Fruit fly (Drosophila melanogaster) whole organism, embryonic: ENCODE data around the gene spz3.

Experiments
- Adf1 ChIP-seq: fragments of 200-800 bp; sonication (Bioruptor generic); IDR thresholded peaks from 2 replicates; pipeline ENCODE4 v1.3.6; 2022; ENCODE audit warnings: missing biosample characterization, missing genetic modification characterization
- CG10209 ChIP-seq: fragments of 200-800 bp; sonication (Bioruptor generic); optimal IDR thresholded peaks from 3 replicates; lab custom pipeline; 2017; ENCODE audit warnings: missing biosample characterization, mild to moderate bottlenecking, missing genetic modification characterization, missing genetic modification reagents
- CG10321 ChIP-seq: fragments of 200-800 bp; sonication (Bioruptor generic); IDR thresholded peaks from 2 replicates; pipeline ENCODE4 v1.3.6; 2022; ENCODE audit warnings: missing biosample characterization, missing genetic modification characterization
- CG13296 ChIP-seq: fragments of 200-800 bp; sonication (Bioruptor generic); optimal IDR thresholded peaks from 3 replicates; lab custom pipeline; 2018; ENCODE audit warnings: missing biosample characterization, mild to moderate bottlenecking, missing genetic modification characterization
- CG15269 ChIP-seq: fragments of 200-800 bp; sonication (Bioruptor generic); optimal IDR thresholded peaks from 2 replicates; lab custom pipeline; 2018; ENCODE audit warnings: missing biosample characterization, mild to moderate bottlenecking, missing genetic modification characterization, moderate library complexity
- CG16779 ChIP-seq: fragments of 200-800 bp; sonication (Bioruptor generic); IDR thresholded peaks from 2 replicates; pipeline ENCODE4 v1.3.6; 2022; ENCODE audit warnings: missing biosample characterization, missing genetic modification characterization
- CG16813 ChIP-seq: fragments of 200-800 bp; sonication (Bioruptor generic); IDR thresholded peaks from 3 replicates; pipeline ENCODE4 v1.3.6; 2022; ENCODE audit warnings: missing biosample characterization, missing genetic modification characterization; ENCODE audit not compliant: partially characterized antibody
- CG17328 ChIP-seq: fragments of 200-800 bp; sonication (Bioruptor generic); IDR thresholded peaks from 2 replicates; pipeline ENCODE4 v1.3.6; 2022; ENCODE audit warnings: missing biosample characterization, missing genetic modification characterization
- CG17829 ChIP-seq: fragments of 200-800 bp; optimal IDR thresholded peaks from 2 replicates; lab custom pipeline; 2019; ENCODE audit warnings: missing biosample characterization, mild to moderate bottlenecking, missing genetic modification characterization, moderate library complexity
- CG31365 ChIP-seq: fragments of 200-800 bp; sonication (Bioruptor generic); optimal IDR thresholded peaks from 2 replicates; lab custom pipeline; 2018; ENCODE audit warnings: missing biosample characterization, mild to moderate bottlenecking, missing genetic modification characterization
- CG32772 ChIP-seq: fragments of 200-800 bp; sonication (Bioruptor generic); IDR thresholded peaks from 2 replicates; pipeline ENCODE4 v1.3.6; 2022; ENCODE audit warnings: missing biosample characterization, missing genetic modification characterization
- CG6683 ChIP-seq: fragments of 200-800 bp; sonication (Bioruptor generic); optimal IDR thresholded peaks from 2 replicates; lab custom pipeline; 2017; ENCODE audit warnings: missing biosample characterization, mild to moderate bottlenecking, missing genetic modification characterization, missing genetic modification reagents
- CG7839 ChIP-seq: fragments of 200-800 bp; sonication (Bioruptor generic); optimal IDR thresholded peaks from 3 replicates; lab custom pipeline; 2018; ENCODE audit warnings: missing biosample characterization, mild to moderate bottlenecking, missing genetic modification characterization, moderate library complexity
- CG9437 ChIP-seq: fragments of 200-800 bp; sonication (Bioruptor generic); optimal IDR thresholded peaks from 2 replicates; lab custom pipeline; 2018; ENCODE audit warnings: missing biosample characterization, mild to moderate bottlenecking, missing genetic modification characterization
- CG9727 ChIP-seq: fragments of 200-800 bp; sonication (Bioruptor generic); optimal IDR thresholded peaks from 3 replicates; lab custom pipeline; 2017; ENCODE audit warnings: missing biosample characterization, mild to moderate bottlenecking, missing genetic modification characterization
- CoRest ChIP-seq: fragments of 200-800 bp; sonication (Bioruptor generic); optimal IDR thresholded peaks from 3 replicates; lab custom pipeline; 2018; ENCODE audit warnings: missing biosample characterization, mild to moderate bottlenecking, missing genetic modification characterization, moderate library complexity
- Dek ChIP-seq: fragments of 200-800 bp; sonication (Bioruptor generic); optimal IDR thresholded peaks from 3 replicates; lab custom pipeline; 2019; ENCODE audit warnings: missing biosample characterization, mild to moderate bottlenecking, missing genetic modification characterization, moderate library complexity
- Dref ChIP-seq: fragments of 200-800 bp; sonication (Bioruptor generic); IDR thresholded peaks from 2 replicates; pipeline ENCODE4 v1.3.6; 2022; ENCODE audit warnings: missing biosample characterization, missing genetic modification characterization
- Elba2 ChIP-seq: fragments of 200-800 bp; sonication (Bioruptor generic); optimal IDR thresholded peaks from 3 replicates; lab custom pipeline; 2016; ENCODE audit warnings: missing biosample characterization, missing genetic modification characterization
- Ets65A ChIP-seq: fragments of 200-800 bp; sonication (Bioruptor generic); peaks from one replicate; lab custom pipeline; 2016; ENCODE audit warnings: missing biosample characterization, missing genetic modification characterization
- Fer1 ChIP-seq: fragments of 200-800 bp; sonication (Bioruptor generic); optimal IDR thresholded peaks from 2 replicates; lab custom pipeline; 2017; ENCODE audit warnings: missing biosample characterization, mild to moderate bottlenecking, missing genetic modification characterization
- H15 ChIP-seq: fragments of 200-800 bp; sonication (Bioruptor generic); IDR thresholded peaks from 3 replicates; pipeline ENCODE4 v1.3.6; 2022; ENCODE audit warnings: missing biosample characterization, missing genetic modification characterization
- Hsf ChIP-seq: fragments of 200-800 bp; sonication (Bioruptor generic); optimal IDR thresholded peaks from 3 replicates; lab custom pipeline; 2016; ENCODE audit warnings: missing biosample characterization, missing genetic modification characterization
- Lpt ChIP-seq: fragments of >200 bp; optimal IDR thresholded peaks from 2 replicates; lab custom pipeline; 2018; ENCODE audit warnings: missing biosample characterization, missing genetic modification characterization
- Med ChIP-seq: fragments of 200-800 bp; sonication (Bioruptor generic); peaks from one replicate; lab custom pipeline; 2016; ENCODE audit warnings: missing biosample characterization, missing genetic modification characterization, mild to moderate bottlenecking, inconsistent platforms, moderate library complexity
- Myb ChIP-seq: fragments of 200-800 bp; sonication (Bioruptor generic); optimal IDR thresholded peaks from 2 replicates; lab custom pipeline; 2016; ENCODE audit warnings: missing biosample characterization, missing genetic modification characterization
- Oaz ChIP-seq: fragments of 200-800 bp; sonication (Bioruptor generic); IDR thresholded peaks from 2 replicates; pipeline ENCODE4 v1.3.6; 2022; ENCODE audit warnings: missing biosample characterization, missing genetic modification characterization
- Ptx1 ChIP-seq: fragments of 200-800 bp; sonication (Bioruptor generic); IDR thresholded peaks from 2 replicates; pipeline ENCODE4 v1.3.6; 2022; ENCODE audit warnings: missing biosample characterization, missing genetic modification characterization
- abd-A ChIP-seq: fragments of 200-800 bp; sonication (Bioruptor generic); optimal IDR thresholded peaks from 3 replicates; lab custom pipeline; 2019; ENCODE audit warnings: missing biosample characterization, mild to moderate bottlenecking, missing genetic modification characterization, moderate library complexity
- ase ChIP-seq: fragments of 200-800 bp; sonication (Bioruptor generic); IDR thresholded peaks from 3 replicates; pipeline ENCODE4 v1.3.6; 2022; ENCODE audit warnings: missing biosample characterization, missing genetic modification characterization
- cg ChIP-seq: fragments of 200-800 bp; sonication (Bioruptor generic); optimal IDR thresholded peaks from 3 replicates; lab custom pipeline; 2019; ENCODE audit warnings: missing biosample characterization, mild to moderate bottlenecking, missing genetic modification characterization, moderate library complexity
- chinmo ChIP-seq: fragments of 200-800 bp; sonication (Bioruptor generic); IDR thresholded peaks from 4 replicates; pipeline ENCODE4 v1.3.6; 2022; ENCODE audit warnings: missing biosample characterization, missing genetic modification characterization; ENCODE audit not compliant: partially characterized antibody
- ci ChIP-seq: fragments of 200-800 bp; sonication (Bioruptor generic); IDR thresholded peaks from 3 replicates; pipeline ENCODE4 v1.3.6; 2022; ENCODE audit warnings: missing biosample characterization, missing genetic modification characterization
- crol ChIP-seq: fragments of 200-800 bp; sonication (Bioruptor generic); IDR thresholded peaks from 2 replicates; pipeline ENCODE4 v1.3.6; 2022; ENCODE audit warnings: missing biosample characterization, missing genetic modification characterization
- cwo ChIP-seq: fragments of 200-800 bp; sonication (Bioruptor generic); optimal IDR thresholded peaks from 3 replicates; lab custom pipeline; 2017; ENCODE audit warnings: missing biosample characterization, missing genetic modification characterization, mild to moderate bottlenecking, moderate library complexity, missing genetic modification reagents
- da ChIP-seq: fragments of 200-800 bp; sonication (Bioruptor generic); optimal IDR thresholded peaks from 2 replicates; lab custom pipeline; 2016; ENCODE audit warnings: missing biosample characterization, missing genetic modification characterization
- dan ChIP-seq: fragments of 200-800 bp; sonication (Bioruptor generic); IDR thresholded peaks from 2 replicates; pipeline ENCODE4 v1.3.6; 2022; ENCODE audit warnings: missing biosample characterization, missing genetic modification characterization
- dati ChIP-seq: fragments of 200-800 bp; sonication (Bioruptor generic); IDR thresholded peaks from 2 replicates; pipeline ENCODE4 v1.3.6; 2022; ENCODE audit warnings: missing biosample characterization, missing genetic modification characterization
- dimm ChIP-seq: fragments of 200-800 bp; sonication (Bioruptor generic); IDR thresholded peaks from 2 replicates; pipeline ENCODE4 v1.3.6; 2022; ENCODE audit warnings: missing biosample characterization, missing genetic modification characterization
- dysf ChIP-seq: fragments of 200-800 bp; sonication (Bioruptor generic); IDR thresholded peaks from 3 replicates; pipeline ENCODE4 v1.3.6; 2022; ENCODE audit warnings: missing biosample characterization, missing genetic modification characterization
- fd64A ChIP-seq: fragments of 200-800 bp; sonication (Bioruptor generic); optimal IDR thresholded peaks from 3 replicates; lab custom pipeline; 2018; ENCODE audit warnings: missing biosample characterization, mild to moderate bottlenecking, missing genetic modification characterization
- hkb ChIP-seq, 2 experiments: fragments of 200-800 bp in 1 of 2; fragments of >200 bp in 1 of 2; sonication (Bioruptor generic) in 1 of 2; IDR thresholded peaks in 1 of 2; optimal IDR thresholded peaks in 1 of 2; 2 replicates each; pipeline versions ENCODE4 v1.3.6 to Lab custom; 2017 to 2022; ENCODE audit warnings: missing biosample characterization in 1 of 2, missing genetic modification characterization in 1 of 2
- lmd ChIP-seq: fragments of 200-800 bp; sonication (Bioruptor generic); IDR thresholded peaks from 2 replicates; pipeline ENCODE4 v1.3.6; 2022; ENCODE audit warnings: missing biosample characterization, missing genetic modification characterization
- mld ChIP-seq: fragments of 200-800 bp; sonication (Bioruptor generic); IDR thresholded peaks from 3 replicates; pipeline ENCODE4 v1.3.6; 2022; ENCODE audit warnings: missing biosample characterization, missing genetic modification characterization; ENCODE audit not compliant: partially characterized antibody
- org-1 ChIP-seq: fragments of 200-800 bp; sonication (Bioruptor generic); optimal IDR thresholded peaks from 2 replicates; lab custom pipeline; 2017; ENCODE audit warnings: missing biosample characterization, missing genetic modification characterization
- row ChIP-seq: fragments of 200-800 bp; sonication (Bioruptor generic); IDR thresholded peaks from 3 replicates; pipeline ENCODE4 v1.3.6; 2022; ENCODE audit warnings: missing biosample characterization, missing genetic modification characterization
- slbo ChIP-seq: fragments of 200-800 bp; sonication (Bioruptor generic); IDR thresholded peaks from 2 replicates; pipeline ENCODE4 v1.3.6; 2022; ENCODE audit warnings: missing biosample characterization, missing genetic modification characterization
- slou ChIP-seq: fragments of 200-800 bp; sonication (Bioruptor generic); optimal IDR thresholded peaks from 3 replicates; lab custom pipeline; 2016; ENCODE audit warnings: missing biosample characterization, missing genetic modification characterization

The spz3 gene

dm6 chr2L:7838024-7838423 is 41.3 kb downstream of the spz3 start (continued):
- peak; percentile 29 for TF ChIP-seq CG10209 (GFP tag; lab: Kevin White, UChicago)
- TF ChIP-seq Myb (GFP tag; lab: Kevin White, UChicago), result no peak
- no peak for TF ChIP-seq dati (GFP tag; lab: Robert Waterston, UW)
- TF ChIP-seq Dref (GFP tag; lab: Robert Waterston, UW), result no peak
- peak; percentile 44 for TF ChIP-seq CG7839
- TF ChIP-seq Fer1, result peak; percentile 4
- peak; percentile 27 for TF ChIP-seq CoRest
- TF ChIP-seq lmd (GFP tag; lab: Robert Waterston, UW), result peak; percentile 34; the same call in 1 of the 2 replicates
- no peak for TF ChIP-seq hkb (optimal IDR thresholded peaks at IDR 0.05; lab: Kevin White, UChicago)
- TF ChIP-seq hkb (GFP tag; IDR thresholded peaks at IDR 0.05; lab: Robert Waterston, UW), result no peak; the same call in 1 of the 2 replicates
- 0 out of 2 replicates have a peak, but pooled peaks have one; percentile 35 for TF ChIP-seq slbo (GFP tag; lab: Robert Waterston, UW)
- peak; percentile 30 for TF ChIP-seq cwo
- no peak for TF ChIP-seq dimm
- TF ChIP-seq CG32772 (GFP tag; lab: Robert Waterston, UW), result 0 out of 2 replicates have a peak, but pooled peaks have one; percentile 13
- TF ChIP-seq CG10321 (GFP tag; lab: Robert Waterston, UW), result no peak
- no peak for TF ChIP-seq Lpt (GFP tag; lab: Kevin White, UChicago)
- TF ChIP-seq Ets65A (GFP tag; lab: Kevin White, UChicago), result peak; percentile 55
- peak; percentile 34; the same call in 1 of the 3 replicates for TF ChIP-seq dysf (GFP tag; lab: Robert Waterston, UW)
- no peak for TF ChIP-seq da (GFP tag; lab: Kevin White, UChicago)
- peak; percentile 13 for TF ChIP-seq CG9727
- peak; percentile 41; the same call in 1 of the 3 replicates for TF ChIP-seq row (GFP tag; lab: Robert Waterston, UW)
- TF ChIP-seq org-1 (GFP tag; lab: Kevin White, UChicago), result peak; percentile 10
- TF ChIP-seq Ptx1 (GFP tag; lab: Robert Waterston, UW), result 0 out of 2 replicates have a peak, but pooled peaks have one; percentile 18
- TF ChIP-seq, all 482 proteins: peak for 40

- TF ChIP-seq chinmo (GFP tag; lab: Robert Waterston, UW) (0 out of 4 replicates have a peak, but pooled peaks have one; percentile 27), Elba2 (GFP tag; lab: Kevin White, UChicago) (no peak), mld (GFP tag; lab: Robert Waterston, UW) (no peak), CG17829 (tag; lab: Kevin White, UChicago) (no peak), Oaz (GFP tag; lab: Robert Waterston, UW) (no peak), Dek (tag; lab: Kevin White, UChicago) (no peak), dan (no peak), CG16779 (GFP tag; lab: Robert Waterston, UW) (0 out of 2 replicates have a peak, but pooled peaks have one; percentile 3), abd-A (tag; lab: Kevin White, UChicago) (peak; percentile 37), Med (GFP tag; lab: Kevin White, UChicago) (peak; percentile 69), Hsf (no peak), Ets65A (GFP tag; lab: Kevin White, UChicago) (peak; percentile 42), ci (GFP tag; lab: Robert Waterston, UW) (0 out of 3 replicates have a peak, but pooled peaks have one; percentile 21), fd64A (GFP tag; lab: Kevin White, UChicago) (no peak), cg (GFP tag; lab: Kevin White, UChicago) (no peak), H15 (GFP tag; lab: Robert Waterston, UW) (peak; percentile 15; the same call in 1 of the 3 replicates), CG17328 (GFP tag; lab: Robert Waterston, UW) (no peak), CG15269 (tag; lab: Kevin White, UChicago) (no peak), CG9437 (GFP tag; lab: Kevin White, UChicago) (no peak), CG31365 (no peak), slou (GFP tag; lab: Kevin White, UChicago) (no peak), CG6683 (GFP tag; lab: Kevin White, UChicago) (no peak), crol (GFP tag; lab: Robert Waterston, UW) (peak; percentile 83), ase (no peak), CG16813 (GFP tag; lab: Robert Waterston, UW) (no peak), Adf1 (GFP tag; lab: Robert Waterston, UW) (peak; percentile 76; the same call in 1 of the 2 replicates), CG13296 (GFP tag; lab: Kevin White, UChicago) (no peak)
Observed at dm6 chr2L:7833650-7834049, 45.7 kb downstream of the spz3 start.
